Worm (Caenorhabditis elegans) whole organism, young adult: ENCODE data around the gene rrc-1.

Source experiments
- lin-35 ChIP-seq, 3 experiments: fragments of 150-350 bp in 2 of 3; sonication (generic microtip) in 1 of 3; optimal IDR thresholded peaks; 2 replicates each; lab custom pipeline; 2014 to 2018; ENCODE audit warnings: missing biosample characterization in 3 of 3, missing genetic modification characterization in 3 of 3, missing genetic modification reagents in 3 of 3
- unc-130 ChIP-seq: sonication (generic microtip); optimal IDR thresholded peaks from 2 replicates; lab custom pipeline; 2016; ENCODE audit warnings: missing genetic modification reagents, missing genetic modification characterization, missing compliant biosample characterization

- no peak for TF ChIP-seq unc-130 (GFP tag; lab: Kevin White, UChicago)
- no peak for TF ChIP-seq lin-35 (GFP tag; optimal IDR thresholded peaks at IDR 0.05; lab: Kevin White, UChicago)
Measured at ce11 chrX:9782389-9782939, 48.6 kb downstream of the rrc-1 start.
